Worm (Caenorhabditis elegans): ENCODE results near the gene F54A3.5.
A peak's percentile ranks its signal among the peaks of the same experiment; 100 is the strongest.

Gene F54A3.5

ce11 chrII:2204077-2204476 is 21.4 kb downstream of the F54A3.5 start, which contains the start of gene Y59C2A.2 (continued):
- TF ChIP-seq madf-3 (GFP tag; IDR thresholded peaks at IDR 0.05) (no peak), atf-7 (tag; optimal IDR thresholded peaks at IDR 0.05) (no peak), lin-35 (GFP tag; optimal IDR thresholded peaks at IDR 0.05) (peak in 1 of 3 experiments; percentile 70), F39B2.1 (GFP tag; IDR thresholded peaks at IDR 0.05) (no peak), attf-5 (GFP tag; optimal IDR thresholded peaks at IDR 0.05) (no peak), ceh-27 (GFP tag; optimal IDR thresholded peaks at IDR 0.05) (no peak), nhr-120 (GFP tag; IDR thresholded peaks at IDR 0.05) (no peak), mcd-1 (GFP tag; IDR thresholded peaks at IDR 0.05) (peak; percentile 87), F37B4.10 (GFP tag; IDR thresholded peaks at IDR 0.05) (no peak), lsl-1 (GFP tag; optimal IDR thresholded peaks at IDR 0.05) (no peak), efl-1 (GFP tag; optimal IDR thresholded peaks at IDR 0.05) (peak; percentile 68), chd-7 (tag; optimal IDR thresholded peaks at IDR 0.05) (no peak), ceh-100 (GFP tag; IDR thresholded peaks at IDR 0.05) (no peak)

ce11 chrII:2202147-2202546 is 23.4 kb downstream of the F54A3.5 start:
- TF ChIP-seq lin-54 (GFP tag; optimal IDR thresholded peaks at IDR 0.05): no peak
- no peak for TF ChIP-seq xnd-1 (tag; optimal IDR thresholded peaks at IDR 0.05)
- TF ChIP-seq atf-7 (tag; optimal IDR thresholded peaks at IDR 0.05): no peak
- no peak for TF ChIP-seq ztf-28 (GFP tag; IDR thresholded peaks at IDR 0.05)
- no peak for TF ChIP-seq hmg-1.2 (GFP tag; IDR thresholded peaks at IDR 0.05)
- TF ChIP-seq Y95B8A.8 (GFP tag; IDR thresholded peaks at IDR 0.05): no peak
- no peak for TF ChIP-seq ceh-79 (tag; optimal IDR thresholded peaks at IDR 0.05)
- TF ChIP-seq fkh-3 (tag; optimal IDR thresholded peaks at IDR 0.05): no peak
- TF ChIP-seq K12H6.12 (tag; optimal IDR thresholded peaks at IDR 0.05): no peak
- no peak for TF ChIP-seq lsl-1 (GFP tag; optimal IDR thresholded peaks at IDR 0.05)
- no peak for TF ChIP-seq aptf-2 (GFP tag; conservative IDR thresholded peaks at IDR 0.05)
- no peak for TF ChIP-seq mel-28 (tag; optimal IDR thresholded peaks at IDR 0.05; ENCODE audit: borderline replicate concordance)

- TF ChIP-seq mes-4 (tag; optimal IDR thresholded peaks at IDR 0.05) (no peak), cebp-1 (GFP tag; IDR thresholded peaks at IDR 0.05) (no peak), cebp-1 (tag; optimal IDR thresholded peaks at IDR 0.05) (peak; percentile 3)
These were observed 27.8 kb downstream of the F54A3.5 start, which contains the start of gene C33C12.1 for ce11 chrII:2197555-2198288. TSS of gene C33C12.1 (plus strand) at chrII:2198238.

ce11 chrII:2196742-2197141 is 28.8 kb downstream of the F54A3.5 start:
- TF ChIP-seq hlh-26 (GFP tag; conservative IDR thresholded peaks at IDR 0.05): no peak
- TF ChIP-seq ceh-27 (GFP tag; optimal IDR thresholded peaks at IDR 0.05): no peak
- no peak for TF ChIP-seq mes-4 (tag; optimal IDR thresholded peaks at IDR 0.05)
- no peak for TF ChIP-seq pha-4 (tag; optimal IDR thresholded peaks at IDR 0.05)
- no peak for TF ChIP-seq unc-62 (GFP tag; optimal IDR thresholded peaks at IDR 0.05)
- TF ChIP-seq ceh-79 (tag; optimal IDR thresholded peaks at IDR 0.05): no peak
- TF ChIP-seq fkh-3 (tag; optimal IDR thresholded peaks at IDR 0.05): no peak
- TF ChIP-seq atf-7 (tag; optimal IDR thresholded peaks at IDR 0.05): no peak
- TF ChIP-seq lin-54 (GFP tag; optimal IDR thresholded peaks at IDR 0.05): no peak
- TF ChIP-seq Y56A3A.18 (GFP tag; IDR thresholded peaks at IDR 0.05): no peak
- TF ChIP-seq F55B11.4 (tag; optimal IDR thresholded peaks at IDR 0.05; ENCODE audit: borderline replicate concordance, insufficient read depth): no peak
- no peak for TF ChIP-seq ztf-22 (GFP tag; optimal IDR thresholded peaks at IDR 0.05)
- no peak for TF ChIP-seq F10E7.11 (tag; optimal IDR thresholded peaks at IDR 0.05)
- TF ChIP-seq aptf-3 (GFP tag; IDR thresholded peaks at IDR 0.05): no peak
- no peak for TF ChIP-seq madf-6 (GFP tag; IDR thresholded peaks at IDR 0.05)
- TF ChIP-seq ztf-18 (tag; optimal IDR thresholded peaks at IDR 0.05): no peak
- no peak for TF ChIP-seq tlf-1 (GFP tag; optimal IDR thresholded peaks at IDR 0.05)
- no peak for TF ChIP-seq Y53G8AR.9 (GFP tag; conservative IDR thresholded peaks at IDR 0.05)
